Fruit fly (Drosophila melanogaster): ENCODE data around the gene atms.

The atms gene

DNA sequence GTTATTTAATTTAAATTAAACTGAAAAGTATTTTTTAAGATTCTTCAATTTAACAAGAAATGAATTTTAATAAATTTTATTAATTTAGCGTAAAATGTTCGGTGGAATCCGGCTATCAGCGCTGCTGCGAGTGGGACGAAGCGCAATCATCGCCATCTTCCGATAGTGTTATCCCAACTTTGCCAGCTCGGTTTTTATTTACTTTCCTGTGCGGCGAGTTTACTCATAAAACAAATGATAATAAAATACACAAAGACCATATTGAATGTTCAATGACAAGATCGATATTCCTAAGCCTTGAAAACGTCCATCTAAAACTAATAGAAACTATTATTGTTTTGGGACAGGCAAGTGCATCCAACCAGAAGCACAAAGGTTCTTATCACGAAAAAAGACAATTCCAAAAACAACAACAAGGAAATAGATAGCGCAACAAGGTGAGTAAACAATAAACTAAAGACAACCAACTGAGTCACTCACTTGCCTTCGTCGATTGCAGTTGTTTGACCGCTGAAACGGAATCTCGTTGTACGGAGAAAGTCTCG, 63.4 kb downstream of the atms start (continued):
- TF ChIP-seq CG14050 (GFP tag; IDR thresholded peaks at IDR 0.05) (no peak), CG12104 (GFP tag; optimal IDR thresholded peaks at IDR 0.05) (peak; percentile 49), CG7786 (GFP tag; optimal IDR thresholded peaks at IDR 0.05) (peak; percentile 17), CG5953 (GFP tag; IDR thresholded peaks at IDR 0.05) (no peak), Ptx1 (GFP tag; IDR thresholded peaks at IDR 0.05) (peak; percentile 71), CG17829 (tag; optimal IDR thresholded peaks at IDR 0.05) (peak; percentile 41), CG11085 (GFP tag; IDR thresholded peaks at IDR 0.05) (no peak), Taf1 (GFP tag; IDR thresholded peaks at IDR 0.05) (no peak), ab (GFP tag; optimal IDR thresholded peaks at IDR 0.05) (no peak), CG3995 (GFP tag; optimal IDR thresholded peaks at IDR 0.05) (peak; percentile 26), ftz-f1 (GFP tag; optimal IDR thresholded peaks at IDR 0.05) (no peak), Stat92E (GFP tag; optimal IDR thresholded peaks at IDR 0.05) (peak in 1 of 3 experiments; percentile 29), bbx (GFP tag; IDR thresholded peaks at IDR 0.05; ENCODE audit: partially characterized antibody) (peak; percentile 71), kni (GFP tag; optimal IDR thresholded peaks at IDR 0.05) (peak; percentile 87), CG17359 (tag; optimal IDR thresholded peaks at IDR 0.05) (peak; percentile 70), bsh (GFP tag; optimal IDR thresholded peaks at IDR 0.05) (peak; percentile 28 to 80), nmo (GFP tag; optimal IDR thresholded peaks at IDR 0.05) (peak; percentile 62), CG18476 (GFP tag; optimal IDR thresholded peaks at IDR 0.05) (no peak), gem (tag; optimal IDR thresholded peaks at IDR 0.05) (peak; percentile 66), CG6654 (GFP tag; optimal IDR thresholded peaks at IDR 0.05) (no peak), chinmo (GFP tag; IDR thresholded peaks at IDR 0.05; ENCODE audit: partially characterized antibody) (0 out of 4 replicates have a peak, but pooled peaks have one; percentile 66), stc (GFP tag; IDR thresholded peaks at IDR 0.05) (peak; percentile 48; the same call in 1 of the 2 replicates), CG32767 (GFP tag; IDR thresholded peaks at IDR 0.05) (no peak), prd (optimal IDR thresholded peaks at IDR 0.05) (no peak), prd (GFP tag; IDR thresholded peaks at IDR 0.05) (peak; percentile 74), CG16779 (GFP tag; IDR thresholded peaks at IDR 0.05) (0 out of 2 replicates have a peak, but pooled peaks have one; percentile 5), Bdp1 (GFP tag; optimal IDR thresholded peaks at IDR 0.05) (peak; percentile 29), en (GFP tag; optimal IDR thresholded peaks at IDR 0.05) (peak; percentile 45), Spps (tag; optimal IDR thresholded peaks at IDR 0.05) (peak; percentile 68), usp (GFP tag; optimal IDR thresholded peaks at IDR 0.05) (no peak), Awh (GFP tag; IDR thresholded peaks at IDR 0.05) (peak; percentile 72; the same call in 1 of the 2 replicates), CG8359 (GFP tag; optimal IDR thresholded peaks at IDR 0.05; ENCODE audit: borderline replicate concordance) (peak; percentile 64), az2 (GFP tag; optimal IDR thresholded peaks at IDR 0.05) (peak; percentile 43), unpg (GFP tag; optimal IDR thresholded peaks at IDR 0.05) (peak; percentile 68), CG9437 (GFP tag; optimal IDR thresholded peaks at IDR 0.05) (no peak), ara (GFP tag; IDR thresholded peaks at IDR 0.05) (no peak), ase (GFP tag; IDR thresholded peaks at IDR 0.05) (0 out of 3 replicates have a peak, but pooled peaks have one; percentile 29), gsb-n (tag; optimal IDR thresholded peaks at IDR 0.05) (peak; percentile 59), CG8089 (GFP tag; optimal IDR thresholded peaks at IDR 0.05) (peak; percentile 55), D (optimal IDR thresholded peaks at IDR 0.05) (no peak), D (GFP tag; optimal IDR thresholded peaks at IDR 0.05) (peak; percentile 65), Trl (optimal IDR thresholded peaks at IDR 0.05) (no peak), Trl (GFP tag; optimal IDR thresholded peaks at IDR 0.05) (peak; percentile 37), bab2 (GFP tag; optimal IDR thresholded peaks at IDR 0.05) (peak; percentile 62), CG6272 (GFP tag; IDR thresholded peaks at IDR 0.05) (peak; percentile 69; the same call in 1 of the 2 replicates), ewg (GFP tag; optimal IDR thresholded peaks at IDR 0.05) (peak; percentile 25), chif (GFP tag; optimal IDR thresholded peaks at IDR 0.05) (no peak), sob (GFP tag; IDR thresholded peaks at IDR 0.05) (peak; percentile 69), CG43689 (GFP tag; IDR thresholded peaks at IDR 0.05) (peak; percentile 36; the same call in 1 of the 2 replicates), CG17912 (GFP tag; optimal IDR thresholded peaks at IDR 0.05) (peak; percentile 83), CTCF (GFP tag; optimal IDR thresholded peaks at IDR 0.05) (no peak), CG13894 (tag; optimal IDR thresholded peaks at IDR 0.05) (no peak)
